Worm (Caenorhabditis elegans) whole organism, L3 larva: ENCODE results near the gene H35N09.1.

ENCODE experiments used
- ceh-16 ChIP-seq: sonication (generic microtip); optimal IDR thresholded peaks from 2 replicates; lab custom pipeline; 2017; ENCODE audit warnings: missing biosample characterization, missing genetic modification characterization
- mdl-1 ChIP-seq: fragments of 150-350 bp; optimal IDR thresholded peaks from 2 replicates; lab custom pipeline; 2014; ENCODE audit warnings: missing biosample characterization, missing genetic modification characterization
- nhr-77 ChIP-seq: fragments of 150-350 bp; optimal IDR thresholded peaks from 2 replicates; lab custom pipeline; 2014; ENCODE audit warnings: missing biosample characterization, missing genetic modification characterization
- skn-1 ChIP-seq: fragments of 150-350 bp; optimal IDR thresholded peaks from 2 replicates; lab custom pipeline; 2014; ENCODE audit warnings: missing biosample characterization, missing genetic modification characterization

ce11 chrX:8580217-8580616, 24.9 kb upstream of the H35N09.1 start, which contains the start of gene F18E9.4:
- no peak for TF ChIP-seq skn-1 (tag; lab: Kevin White, UChicago)
- no peak for TF ChIP-seq mdl-1 (tag; lab: Kevin White, UChicago)
- TF ChIP-seq nhr-77, result no peak
- TF ChIP-seq ceh-16 (tag; lab: Kevin White, UChicago), result no peak
